Fruit fly (Drosophila melanogaster): ENCODE data around the gene Trs33.

Trs33 gene

dm6 chr3R:15346018-15346383 is 4.8 kb downstream of the Trs33 start, which contains the start of the genes Surf4 and CG31301 (continued):
- TF ChIP-seq CG14667 (GFP tag; IDR thresholded peaks at IDR 0.05) (no peak), CG18011 (GFP tag; optimal IDR thresholded peaks at IDR 0.05) (no peak), unpg (GFP tag; optimal IDR thresholded peaks at IDR 0.05) (peak; percentile 6), cato (GFP tag; optimal IDR thresholded peaks at IDR 0.05; ENCODE audit: borderline replicate concordance) (no peak), CG1603 (tag; optimal IDR thresholded peaks at IDR 0.05) (peak; percentile 66), CG17186 (GFP tag; optimal IDR thresholded peaks at IDR 0.05) (peak; percentile 17), CG13424 (tag; optimal IDR thresholded peaks at IDR 0.05) (no peak), inv (GFP tag; IDR thresholded peaks at IDR 0.05; ENCODE audit: partially characterized antibody) (peak; percentile 49), CG16779 (GFP tag; IDR thresholded peaks at IDR 0.05) (no peak), hb (GFP tag; IDR thresholded peaks at IDR 0.05; ENCODE audit: partially characterized antibody) (peak; percentile 73), B-H1 (GFP tag; IDR thresholded peaks at IDR 0.05) (no peak), jumu (GFP tag; optimal IDR thresholded peaks at IDR 0.05) (no peak), CG14860 (GFP tag; IDR thresholded peaks at IDR 0.05; ENCODE audit: partially characterized antibody) (peak; percentile 68; the same call in 2 of the 3 replicates), gsb-n (tag; optimal IDR thresholded peaks at IDR 0.05) (no peak), CG2889 (GFP tag; IDR thresholded peaks at IDR 0.05) (no peak), vnd (GFP tag; IDR thresholded peaks at IDR 0.05; ENCODE audit: partially characterized antibody) (peak; percentile 57; the same call in 2 of the 3 replicates), CTCF (GFP tag; optimal IDR thresholded peaks at IDR 0.05) (no peak), CG11560 (tag; IDR thresholded peaks at IDR 0.05) (no peak), pzg (GFP tag; optimal IDR thresholded peaks at IDR 0.05) (peak; percentile 65), kah (GFP tag; optimal IDR thresholded peaks at IDR 0.05) (no peak), CG9215 (GFP tag; IDR thresholded peaks at IDR 0.05) (no peak), Hr39 (optimal IDR thresholded peaks at IDR 0.05) (no peak), Fer2 (tag; optimal IDR thresholded peaks at IDR 0.05) (no peak), ham (GFP tag; IDR thresholded peaks at IDR 0.05) (no peak), pan (optimal IDR thresholded peaks at IDR 0.05) (no peak), pan (GFP tag; optimal IDR thresholded peaks at IDR 0.05 in 1 of 2, IDR thresholded peaks at IDR 0.05 in 1 of 2) (no peak), Sry-β (GFP tag; optimal IDR thresholded peaks at IDR 0.05) (no peak), chm (GFP tag; IDR thresholded peaks at IDR 0.05) (no peak), HLH54F (GFP tag; optimal IDR thresholded peaks at IDR 0.05) (no peak), run (tag; optimal IDR thresholded peaks at IDR 0.05) (no peak), CG6813 (GFP tag; optimal IDR thresholded peaks at IDR 0.05) (no peak), Scr (GFP tag; IDR thresholded peaks at IDR 0.05; ENCODE audit: partially characterized antibody) (peak; percentile 68; the same call in 1 of the 2 replicates), CG9437 (GFP tag; optimal IDR thresholded peaks at IDR 0.05) (no peak), Jarid2 (GFP tag; optimal IDR thresholded peaks at IDR 0.05) (no peak), CG12155 (GFP tag; optimal IDR thresholded peaks at IDR 0.05) (peak; percentile 13), Fer1 (GFP tag; optimal IDR thresholded peaks at IDR 0.05) (no peak), CG1024 (GFP tag; IDR thresholded peaks at IDR 0.05) (no peak), CG31441 (GFP tag; IDR thresholded peaks at IDR 0.05) (no peak), Vsx1 (GFP tag; optimal IDR thresholded peaks at IDR 0.05) (no peak), slou (GFP tag; optimal IDR thresholded peaks at IDR 0.05) (no peak), CG42726 (GFP tag; IDR thresholded peaks at IDR 0.05; ENCODE audit: partially characterized antibody) (peak; percentile 29; the same call in 1 of the 2 replicates), Hr3 (GFP tag; optimal IDR thresholded peaks at IDR 0.05) (no peak), CG18599 (GFP tag; optimal IDR thresholded peaks at IDR 0.05) (no peak), ro (GFP tag; IDR thresholded peaks at IDR 0.05) (no peak), CG4282 (GFP tag; optimal IDR thresholded peaks at IDR 0.05) (no peak), CG17359 (tag; optimal IDR thresholded peaks at IDR 0.05) (peak; percentile 6), Sin3A (optimal IDR thresholded peaks at IDR 0.05) (peak; percentile 39), CG13894 (tag; optimal IDR thresholded peaks at IDR 0.05) (peak; percentile 6), luna (GFP tag; optimal IDR thresholded peaks at IDR 0.05) (no peak), CG2202 (tag; optimal IDR thresholded peaks at IDR 0.05) (no peak), CG11093 (GFP tag; IDR thresholded peaks at IDR 0.05) (no peak), CG8924 (tag; optimal IDR thresholded peaks at IDR 0.05) (no peak)

Measured in whole organism, embryonic.